Worm (Caenorhabditis elegans): ENCODE results near the gene twk-17.

Gene twk-17

ce11 chrX:7558928-7559455, 48.9 kb downstream of the twk-17 start, which contains the start of the genes PDB1.1 and F08C6.5 (continued):
- no peak for TF ChIP-seq madf-5 (GFP tag; IDR thresholded peaks at IDR 0.05)
- TF ChIP-seq dve-1 (tag; optimal IDR thresholded peaks at IDR 0.05; ENCODE audit: insufficient read depth), result peak; percentile 4

ce11 chrX:7554326-7554725, 53.6 kb downstream of the twk-17 start, which contains the start of gene F46C8.8:
F46C8.8 (minus strand) TSS chrX:7554426.
- TF ChIP-seq nhr-28 (tag; optimal IDR thresholded peaks at IDR 0.05) (peak; percentile 4), lin-15B (tag; optimal IDR thresholded peaks at IDR 0.05) (no peak)

- TF ChIP-seq arid-1 (GFP tag; conservative IDR thresholded peaks at IDR 0.05) (no peak), zag-1 (tag; optimal IDR thresholded peaks at IDR 0.05) (no peak), snpc-1.2 (GFP tag; IDR thresholded peaks at IDR 0.05) (no peak), cey-2 (tag; optimal IDR thresholded peaks at IDR 0.05; ENCODE audit: borderline replicate concordance, insufficient read depth) (no peak), dmd-9 (GFP tag; IDR thresholded peaks at IDR 0.05) (no peak), lin-29 (GFP tag; IDR thresholded peaks at IDR 0.05) (no peak)
Observed at ce11 chrX:7553331-7553730, 54.6 kb downstream of the twk-17 start.

- TF ChIP-seq Y75B8A.6 (GFP tag; IDR thresholded peaks at IDR 0.05), result no peak
- no peak for TF ChIP-seq ama-1 (optimal IDR thresholded peaks at IDR 0.05)
- TF ChIP-seq hlh-30 (tag; optimal IDR thresholded peaks at IDR 0.05; ENCODE audit: insufficient read depth), result no peak
- TF ChIP-seq ceh-32 (tag; optimal IDR thresholded peaks at IDR 0.05; ENCODE audit: poor library complexity), result no peak
- peak; percentile 3 for TF ChIP-seq mxl-3 (GFP tag; optimal IDR thresholded peaks at IDR 0.05)
- TF ChIP-seq zip-11 (GFP tag; IDR thresholded peaks at IDR 0.05), result no peak
- no peak for TF ChIP-seq sdz-12 (GFP tag; optimal IDR thresholded peaks at IDR 0.05)
Observed at ce11 chrX:7550452-7550851, 57.4 kb downstream of the twk-17 start.

Measured in whole organism, L4 larva.